Fruit fly (Drosophila melanogaster) whole organism, embryonic: ENCODE measurements around the gene lgs.
A peak's percentile ranks its signal among the peaks of the same experiment; 100 is the strongest.

Experiments used
- B-H2 ChIP-seq: fragments of 200-800 bp; sonication (Bioruptor generic); optimal IDR thresholded peaks from 2 replicates; lab custom pipeline; 2018; ENCODE audit warnings: missing biosample characterization, mild to moderate bottlenecking, missing genetic modification characterization
- C15 ChIP-seq: fragments of 200-800 bp; sonication (Bioruptor generic); IDR thresholded peaks from 3 replicates; pipeline ENCODE4 v1.3.6; 2022; ENCODE audit warnings: missing biosample characterization, missing genetic modification characterization
- CG10462 ChIP-seq: fragments of 200-800 bp; sonication (Bioruptor generic); optimal IDR thresholded peaks from 2 replicates; lab custom pipeline; 2016; ENCODE audit warnings: missing biosample characterization, missing genetic modification characterization
- CG10979 ChIP-seq: fragments of 200-800 bp; sonication (Bioruptor generic); optimal IDR thresholded peaks from 2 replicates; lab custom pipeline; 2018; ENCODE audit warnings: missing biosample characterization, mild to moderate bottlenecking, missing genetic modification characterization, moderate library complexity
- CG11398 ChIP-seq: fragments of 200-800 bp; sonication (Bioruptor generic); optimal IDR thresholded peaks from 2 replicates; lab custom pipeline; 2016; ENCODE audit warnings: missing biosample characterization, missing genetic modification characterization
- CG12236 ChIP-seq: fragments of 200-800 bp; sonication (Bioruptor generic); optimal IDR thresholded peaks from 2 replicates; lab custom pipeline; 2016; ENCODE audit warnings: missing biosample characterization, missing genetic modification characterization
- CG12299 ChIP-seq: fragments of 200-800 bp; sonication (Bioruptor generic); optimal IDR thresholded peaks from 2 replicates; lab custom pipeline; 2018; ENCODE audit warnings: missing biosample characterization, mild to moderate bottlenecking, missing genetic modification characterization
- CG12942 ChIP-seq: fragments of 200-800 bp; sonication (Bioruptor generic); optimal IDR thresholded peaks from 3 replicates; lab custom pipeline; 2016; ENCODE audit warnings: missing biosample characterization, missing genetic modification characterization
- CG14710 ChIP-seq: fragments of 200-800 bp; sonication (Bioruptor generic); optimal IDR thresholded peaks from 3 replicates; lab custom pipeline; 2019; ENCODE audit warnings: missing biosample characterization, mild to moderate bottlenecking, missing genetic modification characterization, moderate library complexity
- CG15269 ChIP-seq: fragments of 200-800 bp; sonication (Bioruptor generic); optimal IDR thresholded peaks from 2 replicates; lab custom pipeline; 2018; ENCODE audit warnings: missing biosample characterization, mild to moderate bottlenecking, missing genetic modification characterization, moderate library complexity
- CG17385 ChIP-seq: fragments of 200-800 bp; sonication (Bioruptor generic); optimal IDR thresholded peaks from 3 replicates; lab custom pipeline; 2018; ENCODE audit warnings: missing biosample characterization, mild to moderate bottlenecking, missing genetic modification characterization
- CG18262 ChIP-seq: fragments of 200-800 bp; optimal IDR thresholded peaks from 3 replicates; lab custom pipeline; 2019; ENCODE audit warnings: missing biosample characterization, mild to moderate bottlenecking, missing genetic modification characterization, moderate library complexity
- CG2120 ChIP-seq: fragments of 200-800 bp; sonication (Bioruptor generic); optimal IDR thresholded peaks from 3 replicates; lab custom pipeline; 2016; ENCODE audit warnings: missing biosample characterization, missing genetic modification characterization
- CG2875 ChIP-seq: fragments of 200-800 bp; sonication (Bioruptor generic); optimal IDR thresholded peaks from 2 replicates; lab custom pipeline; 2017; ENCODE audit warnings: missing biosample characterization, mild to moderate bottlenecking, missing genetic modification characterization, missing genetic modification reagents
- CG4730 ChIP-seq: fragments of 200-800 bp; sonication (Bioruptor generic); IDR thresholded peaks from 2 replicates; pipeline ENCODE4 v1.3.6; 2022; ENCODE audit warnings: missing biosample characterization, missing genetic modification characterization
- CG6254 ChIP-seq: fragments of 200-800 bp; sonication (Bioruptor generic); optimal IDR thresholded peaks from 3 replicates; lab custom pipeline; 2017; ENCODE audit warnings: mild to moderate bottlenecking, missing biosample characterization, missing genetic modification reagents, missing genetic modification characterization
- CG6683 ChIP-seq: fragments of 200-800 bp; sonication (Bioruptor generic); optimal IDR thresholded peaks from 2 replicates; lab custom pipeline; 2017; ENCODE audit warnings: missing biosample characterization, mild to moderate bottlenecking, missing genetic modification characterization, missing genetic modification reagents
- CG6791 ChIP-seq: fragments of 200-800 bp; sonication (Bioruptor generic); IDR thresholded peaks from 3 replicates; pipeline ENCODE4 v1.3.6; 2022; ENCODE audit warnings: missing biosample characterization, missing genetic modification characterization; ENCODE audit not compliant: partially characterized antibody
- CG7357 ChIP-seq: fragments of 200-800 bp; sonication (Bioruptor generic); IDR thresholded peaks from 3 replicates; pipeline ENCODE4 v1.3.6; 2022; ENCODE audit warnings: missing biosample characterization, missing genetic modification characterization
- CG7556 ChIP-seq: fragments of 200-800 bp; sonication (Bioruptor generic); optimal IDR thresholded peaks from 2 replicates; lab custom pipeline; 2017; ENCODE audit warnings: missing biosample characterization, mild to moderate bottlenecking, missing genetic modification characterization
- CG7839 ChIP-seq: fragments of 200-800 bp; sonication (Bioruptor generic); optimal IDR thresholded peaks from 3 replicates; lab custom pipeline; 2018; ENCODE audit warnings: missing biosample characterization, mild to moderate bottlenecking, missing genetic modification characterization, moderate library complexity
- CG8765 ChIP-seq: fragments of 200-800 bp; sonication (Bioruptor generic); IDR thresholded peaks from 2 replicates; pipeline ENCODE4 v1.3.6; 2022; ENCODE audit warnings: missing biosample characterization, missing genetic modification characterization
- CG9817 ChIP-seq: fragments of 200-800 bp; sonication (Bioruptor generic); optimal IDR thresholded peaks from 2 replicates; lab custom pipeline; 2018; ENCODE audit warnings: missing biosample characterization, mild to moderate bottlenecking, missing genetic modification characterization, moderate library complexity
- Doc3 ChIP-seq: fragments of 200-800 bp; sonication (Bioruptor generic); IDR thresholded peaks from 3 replicates; pipeline ENCODE4 v1.3.6; 2022; ENCODE audit warnings: missing biosample characterization, missing genetic modification characterization; ENCODE audit not compliant: partially characterized antibody
- Gug ChIP-seq: fragments of 200-800 bp; sonication (Bioruptor generic); IDR thresholded peaks from 4 replicates; pipeline ENCODE4 v1.3.6; 2022; ENCODE audit warnings: missing biosample characterization, missing genetic modification characterization
- HLH54F ChIP-seq: fragments of 200-800 bp; sonication (Bioruptor generic); optimal IDR thresholded peaks from 3 replicates; lab custom pipeline; 2016; ENCODE audit warnings: missing biosample characterization, missing genetic modification characterization
- Hand ChIP-seq: fragments of 200-800 bp; sonication (Bioruptor generic); optimal IDR thresholded peaks from 2 replicates; lab custom pipeline; 2017; ENCODE audit warnings: mild to moderate bottlenecking, missing biosample characterization, missing genetic modification reagents, missing genetic modification characterization
- Mrtf ChIP-seq: fragments of 200-800 bp; sonication (Bioruptor generic); IDR thresholded peaks from 3 replicates; pipeline ENCODE4 v1.3.6; 2022; ENCODE audit warnings: missing biosample characterization, missing genetic modification characterization
- Myb ChIP-seq: fragments of 200-800 bp; sonication (Bioruptor generic); optimal IDR thresholded peaks from 2 replicates; lab custom pipeline; 2016; ENCODE audit warnings: missing biosample characterization, missing genetic modification characterization
- NC2β ChIP-seq: fragments of 200-800 bp; sonication (Bioruptor generic); optimal IDR thresholded peaks from 2 replicates; lab custom pipeline; 2016; ENCODE audit warnings: missing biosample characterization, missing genetic modification characterization
- NK7.1 ChIP-seq: fragments of 200-800 bp; sonication (Bioruptor generic); optimal IDR thresholded peaks from 3 replicates; lab custom pipeline; 2016; ENCODE audit warnings: missing biosample characterization, missing genetic modification characterization
- ase ChIP-seq: fragments of 200-800 bp; sonication (Bioruptor generic); IDR thresholded peaks from 3 replicates; pipeline ENCODE4 v1.3.6; 2022; ENCODE audit warnings: missing biosample characterization, missing genetic modification characterization
- caup ChIP-seq: fragments of 200-800 bp; sonication (Bioruptor generic); optimal IDR thresholded peaks from 3 replicates; lab custom pipeline; 2017; ENCODE audit warnings: missing biosample characterization, mild to moderate bottlenecking, missing genetic modification characterization, moderate library complexity; ENCODE audit not compliant: severe bottlenecking
- chif ChIP-seq, 2 experiments: fragments of 200-800 bp; sonication (Bioruptor generic); optimal IDR thresholded peaks; 3 replicates each; lab custom pipeline; 2016; ENCODE audit warnings: missing biosample characterization in 2 of 2, missing genetic modification characterization in 2 of 2
- chm ChIP-seq: fragments of 200-800 bp; sonication (Bioruptor generic); IDR thresholded peaks from 2 replicates; pipeline ENCODE4 v1.3.6; 2022; ENCODE audit warnings: missing biosample characterization, missing genetic modification characterization
- dpn ChIP-seq, 2 experiments: fragments of 200-800 bp; sonication (Bioruptor generic); optimal IDR thresholded peaks; 3 replicates each; lab custom pipeline; 2016; ENCODE audit warnings: missing biosample characterization in 2 of 2, missing genetic modification characterization in 2 of 2
- ftz-f1 ChIP-seq: fragments of 200-800 bp; sonication (Bioruptor generic); optimal IDR thresholded peaks from 2 replicates; lab custom pipeline; 2016; ENCODE audit warnings: missing biosample characterization, missing genetic modification characterization
- fu2 ChIP-seq: fragments of 200-800 bp; sonication (Bioruptor generic); optimal IDR thresholded peaks from 2 replicates; lab custom pipeline; 2016; ENCODE audit warnings: missing biosample characterization, missing genetic modification characterization
- gsb-n ChIP-seq: fragments of 200-800 bp; sonication (Bioruptor generic); optimal IDR thresholded peaks from 3 replicates; lab custom pipeline; 2018; ENCODE audit warnings: missing biosample characterization, mild to moderate bottlenecking, missing genetic modification characterization
- lab ChIP-seq: fragments of 200-800 bp; sonication (Bioruptor generic); optimal IDR thresholded peaks from 3 replicates; lab custom pipeline; 2017; ENCODE audit warnings: missing biosample characterization, missing genetic modification characterization, mild to moderate bottlenecking, moderate library complexity, missing genetic modification reagents
- nmo ChIP-seq: fragments of 200-800 bp; sonication (Bioruptor generic); optimal IDR thresholded peaks from 2 replicates; lab custom pipeline; 2018; ENCODE audit warnings: missing biosample characterization, mild to moderate bottlenecking, missing genetic modification characterization, moderate library complexity
- org-1 ChIP-seq: fragments of 200-800 bp; sonication (Bioruptor generic); optimal IDR thresholded peaks from 2 replicates; lab custom pipeline; 2017; ENCODE audit warnings: missing biosample characterization, missing genetic modification characterization
- phol ChIP-seq: fragments of 200-800 bp; sonication (Bioruptor generic); optimal IDR thresholded peaks from 3 replicates; lab custom pipeline; 2018; ENCODE audit warnings: missing biosample characterization, mild to moderate bottlenecking, missing genetic modification characterization, moderate library complexity
- repo ChIP-seq: fragments of 200-800 bp; sonication (Bioruptor generic); optimal IDR thresholded peaks from 2 replicates; lab custom pipeline; 2016; ENCODE audit warnings: missing biosample characterization, missing genetic modification characterization
- slou ChIP-seq: fragments of 200-800 bp; sonication (Bioruptor generic); optimal IDR thresholded peaks from 3 replicates; lab custom pipeline; 2016; ENCODE audit warnings: missing biosample characterization, missing genetic modification characterization
- sqz ChIP-seq: fragments of 200-800 bp; sonication (Bioruptor generic); optimal IDR thresholded peaks from 3 replicates; lab custom pipeline; 2018; ENCODE audit warnings: missing biosample characterization, mild to moderate bottlenecking, missing genetic modification characterization
- sug ChIP-seq: fragments of 200-800 bp; optimal IDR thresholded peaks from 2 replicates; lab custom pipeline; 2019; ENCODE audit warnings: missing biosample characterization, mild to moderate bottlenecking, missing genetic modification characterization, moderate library complexity
- tll ChIP-seq, 2 experiments: fragments of 200-800 bp in 1 of 2; fragments of >200 bp in 1 of 2; sonication (Bioruptor generic) in 1 of 2; optimal IDR thresholded peaks; 2 replicates each; lab custom pipeline; 2017 to 2019; ENCODE audit warnings: missing biosample characterization in 2 of 2, missing genetic modification characterization in 2 of 2, mild to moderate bottlenecking in 1 of 2, moderate library complexity in 1 of 2
- tx ChIP-seq: fragments of 200-800 bp; sonication (Bioruptor generic); optimal IDR thresholded peaks from 2 replicates; lab custom pipeline; 2016; ENCODE audit warnings: missing biosample characterization, missing genetic modification characterization
- vnd ChIP-seq: fragments of 200-800 bp; sonication (Bioruptor generic); IDR thresholded peaks from 3 replicates; pipeline ENCODE4 v1.3.6; 2022; ENCODE audit warnings: missing biosample characterization, missing genetic modification characterization; ENCODE audit not compliant: partially characterized antibody

lgs gene

dm6 chr4:443592-444257, at the start of gene lgs (continued):
- TF ChIP-seq CG9817 (tag; lab: Kevin White, UChicago) (no peak), CG18262 (tag; lab: Kevin White, UChicago) (peak; percentile 27), CG7357 (GFP tag; lab: Robert Waterston, UW) (peak; percentile 64), CG7556 (GFP tag; lab: Kevin White, UChicago) (no peak), Gug (GFP tag; lab: Robert Waterston, UW) (no peak; the same call in 3 of the 4 replicates), repo (GFP tag; lab: Kevin White, UChicago) (no peak), CG14710 (tag; lab: Kevin White, UChicago) (peak; percentile 34), Doc3 (GFP tag; lab: Robert Waterston, UW) (no peak), chm (GFP tag; lab: Robert Waterston, UW) (no peak), CG12236 (GFP tag; lab: Kevin White, UChicago) (no peak), B-H2 (peak; percentile 16), org-1 (GFP tag; lab: Kevin White, UChicago) (no peak), CG10462 (GFP tag; lab: Kevin White, UChicago) (no peak), CG12942 (GFP tag; lab: Kevin White, UChicago) (no peak), CG8765 (GFP tag; lab: Robert Waterston, UW) (no peak), CG7839 (tag; lab: Kevin White, UChicago) (no peak), caup (no peak), CG10979 (peak; percentile 21), CG2120 (GFP tag; lab: Kevin White, UChicago) (peak; percentile 58), tll (GFP tag; optimal IDR thresholded peaks at IDR 0.05; lab: Kevin White, UChicago) (no peak), gsb-n (tag; lab: Kevin White, UChicago) (no peak), HLH54F (GFP tag; lab: Kevin White, UChicago) (no peak), C15 (GFP tag; lab: Robert Waterston, UW) (no peak), CG17385 (GFP tag; lab: Kevin White, UChicago) (no peak), lab (GFP tag; lab: Kevin White, UChicago) (no peak), Mrtf (GFP tag; lab: Robert Waterston, UW) (no peak), vnd (GFP tag; lab: Robert Waterston, UW) (no peak), CG6791 (GFP tag; lab: Robert Waterston, UW) (no peak), Hand (GFP tag; lab: Kevin White, UChicago) (no peak), sqz (GFP tag; lab: Kevin White, UChicago) (peak; percentile 73), CG4730 (GFP tag; lab: Robert Waterston, UW) (no peak), tx (GFP tag; lab: Kevin White, UChicago) (no peak), Myb (GFP tag; lab: Kevin White, UChicago) (peak; percentile 25), slou (GFP tag; lab: Kevin White, UChicago) (no peak), NK7.1 (GFP tag; lab: Kevin White, UChicago) (no peak), fu2 (GFP tag; lab: Kevin White, UChicago) (no peak), NC2β (GFP tag; lab: Kevin White, UChicago) (no peak), dpn (GFP tag; optimal IDR thresholded peaks at IDR 0.05; lab: Kevin White, UChicago) (peak in 1 of 2 experiments; percentile 11), phol (tag; lab: Kevin White, UChicago) (peak; percentile 52), CG2875 (GFP tag; lab: Kevin White, UChicago) (no peak), CG6254 (GFP tag; lab: Kevin White, UChicago) (peak; percentile 1), CG15269 (tag; lab: Kevin White, UChicago) (no peak), nmo (GFP tag; lab: Kevin White, UChicago) (peak; percentile 48), ase (no peak), ftz-f1 (GFP tag; lab: Kevin White, UChicago) (no peak), CG11398 (no peak), CG6683 (no peak), chif (GFP tag; optimal IDR thresholded peaks at IDR 0.05; lab: Kevin White, UChicago) (peak in 1 of 2 experiments; percentile 7), CG12299 (tag; lab: Kevin White, UChicago) (no peak), sug (tag; lab: Kevin White, UChicago) (no peak)
